Worm (Caenorhabditis elegans) whole organism, L4 larva: Measurements from ENCODE around the gene R105.1.

Source experiments
- F10B5.3 ChIP-seq: sonication (generic microtip); optimal IDR thresholded peaks from 2 replicates; lab custom pipeline; 2016; ENCODE audit warnings: mild to moderate bottlenecking, missing genetic modification characterization, missing compliant biosample characterization
- F26F4.8 ChIP-seq: fragments of 200-800 bp; sonication (Bioruptor generic); conservative IDR thresholded peaks from 2 replicates; pipeline ENCODE4 v1.3.6; 2022; ENCODE audit warnings: missing genetic modification characterization, missing compliant biosample characterization
- F37D6.2 ChIP-seq: sonication (generic microtip); optimal IDR thresholded peaks from 2 replicates; lab custom pipeline; 2016; ENCODE audit warnings: mild to moderate bottlenecking, missing genetic modification characterization, missing compliant biosample characterization
- T20F7.1 ChIP-seq: fragments of 200-800 bp; sonication (Bioruptor generic); optimal IDR thresholded peaks from 2 replicates; lab custom pipeline; 2018; ENCODE audit warnings: mild to moderate bottlenecking, missing genetic modification characterization, missing compliant biosample characterization
- Y5F2A.4 ChIP-seq: fragments of 200-800 bp; sonication (Bioruptor generic); optimal IDR thresholded peaks from 2 replicates; lab custom pipeline; 2018; ENCODE audit warnings: mild to moderate bottlenecking, missing genetic modification characterization, missing compliant biosample characterization
- aha-1 ChIP-seq: fragments of 150-350 bp; peaks from one replicate; lab custom pipeline; 2014; ENCODE audit warnings: missing biosample characterization, missing genetic modification characterization
- ama-1 ChIP-seq: fragments of 150-350 bp; optimal IDR thresholded peaks from 2 replicates; lab custom pipeline; 2014; ENCODE audit warnings: inconsistent platforms, mixed read lengths
- attf-4 ChIP-seq: sonication (generic microtip); optimal IDR thresholded peaks from 3 replicates; lab custom pipeline; 2017; ENCODE audit warnings: missing biosample characterization, missing genetic modification characterization
- ceh-32 ChIP-seq: sonication (generic microtip); optimal IDR thresholded peaks from 2 replicates; lab custom pipeline; 2016; ENCODE audit warnings: mild to moderate bottlenecking, missing genetic modification characterization, missing compliant biosample characterization; ENCODE audit not compliant: poor library complexity
- ceh-82 ChIP-seq: sonication (generic microtip); optimal IDR thresholded peaks from 2 replicates; lab custom pipeline; 2017; ENCODE audit warnings: missing biosample characterization, missing genetic modification characterization
- cey-2 ChIP-seq: sonication (generic microtip); optimal IDR thresholded peaks from 3 replicates; lab custom pipeline; 2017; ENCODE audit warnings: missing genetic modification characterization, mild to moderate bottlenecking, missing compliant biosample characterization, antibody characterized with exemption, borderline replicate concordance; ENCODE audit not compliant: insufficient read depth
- ctbp-1 ChIP-seq: fragments of 200-800 bp; sonication (Bioruptor generic); IDR thresholded peaks from 2 replicates; pipeline ENCODE4 v1.3.6; 2022; ENCODE audit warnings: missing genetic modification reagents, missing genetic modification characterization, missing compliant biosample characterization
- daf-16 ChIP-seq, 3 experiments: sonication (generic microtip); optimal IDR thresholded peaks; 2 replicates each; lab custom pipeline; 2016 to 2017; ENCODE audit warnings: missing genetic modification characterization in 3 of 3, missing genetic modification reagents in 3 of 3, mild to moderate bottlenecking in 2 of 3, missing compliant biosample characterization in 2 of 3, missing biosample characterization in 1 of 3, moderate library complexity in 1 of 3
- daf-19 ChIP-seq: fragments of 200-800 bp; sonication (Bioruptor generic); conservative IDR thresholded peaks from 2 replicates; pipeline ENCODE4 v1.3.6; 2022; ENCODE audit warnings: missing genetic modification characterization, missing compliant biosample characterization
- daf-8 ChIP-seq: fragments of 200-800 bp; sonication (Bioruptor generic); IDR thresholded peaks from 2 replicates; pipeline ENCODE4 v1.3.6; 2022; ENCODE audit warnings: missing genetic modification characterization, missing compliant biosample characterization
- duxl-1 ChIP-seq: sonication (generic microtip); optimal IDR thresholded peaks from 2 replicates; lab custom pipeline; 2016; ENCODE audit warnings: mild to moderate bottlenecking, missing genetic modification characterization, moderate library complexity, missing compliant biosample characterization; ENCODE audit not compliant: poor library complexity
- dve-1 ChIP-seq: sonication (generic microtip); optimal IDR thresholded peaks from 2 replicates; lab custom pipeline; 2017; ENCODE audit warnings: antibody characterized with exemption, mild to moderate bottlenecking, missing genetic modification characterization, missing compliant biosample characterization; ENCODE audit not compliant: insufficient read depth
- hlh-11 ChIP-seq: fragments of 200-800 bp; sonication (Bioruptor generic); optimal IDR thresholded peaks from 2 replicates; lab custom pipeline; 2018; ENCODE audit warnings: mild to moderate bottlenecking, missing genetic modification characterization, missing compliant biosample characterization
- hmg-1.1 ChIP-seq: fragments of 200-800 bp; sonication (Bioruptor generic); IDR thresholded peaks from 2 replicates; pipeline ENCODE4 v1.3.6; 2022; ENCODE audit warnings: missing genetic modification reagents, missing genetic modification characterization, missing compliant biosample characterization
- lin-1 ChIP-seq: fragments of 200-800 bp; sonication (Bioruptor generic); IDR thresholded peaks from 2 replicates; pipeline ENCODE4 v1.3.6; 2022; ENCODE audit warnings: missing genetic modification reagents, missing genetic modification characterization, missing compliant biosample characterization
- lin-38 ChIP-seq: fragments of 200-800 bp; sonication (Bioruptor generic); IDR thresholded peaks from 2 replicates; pipeline ENCODE4 v1.3.6; 2022; ENCODE audit warnings: missing genetic modification reagents, missing genetic modification characterization, missing compliant biosample characterization
- lin-39 ChIP-seq: fragments of 150-350 bp; optimal IDR thresholded peaks from 2 replicates; lab custom pipeline; 2014; ENCODE audit warnings: missing biosample characterization, missing genetic modification reagents, missing genetic modification characterization
- mes-2 ChIP-seq: sonication (generic microtip); optimal IDR thresholded peaks from 2 replicates; lab custom pipeline; 2016; ENCODE audit warnings: missing genotype, mild to moderate bottlenecking, missing genetic modification characterization, missing compliant biosample characterization; ENCODE audit not compliant: poor library complexity, severe bottlenecking
- mxl-3 ChIP-seq: fragments of 200-800 bp; sonication (Bioruptor generic); optimal IDR thresholded peaks from 2 replicates; lab custom pipeline; 2018; ENCODE audit warnings: mild to moderate bottlenecking, missing genetic modification characterization, missing compliant biosample characterization
- nhr-102 ChIP-seq: sonication (generic microtip); optimal IDR thresholded peaks from 2 replicates; lab custom pipeline; 2016; ENCODE audit warnings: mild to moderate bottlenecking, missing genetic modification characterization, moderate library complexity, missing compliant biosample characterization
- nhr-111 ChIP-seq: fragments of 200-800 bp; sonication (Bioruptor generic); optimal IDR thresholded peaks from 2 replicates; lab custom pipeline; 2018; ENCODE audit warnings: mild to moderate bottlenecking, missing genetic modification characterization, missing compliant biosample characterization
- nhr-28 ChIP-seq: fragments of 150-350 bp; optimal IDR thresholded peaks from 2 replicates; lab custom pipeline; 2014; ENCODE audit warnings: missing biosample characterization, missing genetic modification characterization
- nhr-41 ChIP-seq: fragments of 200-800 bp; sonication (Bioruptor generic); IDR thresholded peaks from 2 replicates; pipeline ENCODE4 v1.3.6; 2022; ENCODE audit warnings: missing genetic modification reagents, missing genetic modification characterization, missing compliant biosample characterization
- nhr-48 ChIP-seq: sonication (generic microtip); optimal IDR thresholded peaks from 2 replicates; lab custom pipeline; 2016; ENCODE audit warnings: mild to moderate bottlenecking, missing genetic modification characterization, missing compliant biosample characterization
- nhr-76 ChIP-seq: fragments of 150-350 bp; optimal IDR thresholded peaks from 2 replicates; lab custom pipeline; 2014; ENCODE audit warnings: missing biosample characterization, missing genetic modification characterization
- nhr-77 ChIP-seq: fragments of 150-350 bp; optimal IDR thresholded peaks from 2 replicates; lab custom pipeline; 2014; ENCODE audit warnings: missing biosample characterization, missing genetic modification characterization
- pha-4 ChIP-seq, 2 experiments: fragments of 150-350 bp in 1 of 2; fragments of 200-800 bp in 1 of 2; sonication (Bioruptor generic) in 1 of 2; IDR thresholded peaks in 1 of 2; optimal IDR thresholded peaks in 1 of 2; 2 replicates each; pipeline versions ENCODE4 v1.3.6 to Lab custom; 2014 to 2022; ENCODE audit warnings: missing genetic modification characterization in 2 of 2, missing genetic modification reagents in 2 of 2, missing biosample characterization in 1 of 2, missing compliant biosample characterization in 1 of 2
- php-3 ChIP-seq: fragments of 200-800 bp; sonication (Bioruptor generic); IDR thresholded peaks from 2 replicates; pipeline ENCODE4 v1.3.6; 2022; ENCODE audit warnings: missing genetic modification reagents, missing genetic modification characterization, missing compliant biosample characterization
- pqm-1 ChIP-seq: sonication (generic microtip); optimal IDR thresholded peaks from 2 replicates; lab custom pipeline; 2017; ENCODE audit warnings: missing biosample characterization, missing genetic modification characterization
- rbr-2 ChIP-seq: sonication (generic microtip); optimal IDR thresholded peaks from 2 replicates; lab custom pipeline; 2016; ENCODE audit warnings: missing genotype, missing genetic modification characterization, missing compliant biosample characterization
- saeg-2 ChIP-seq: fragments of 200-800 bp; sonication (Bioruptor generic); IDR thresholded peaks from 2 replicates; pipeline ENCODE4 v1.3.6; 2022; ENCODE audit warnings: missing genetic modification reagents, missing genetic modification characterization, missing compliant biosample characterization
- sdz-12 ChIP-seq: fragments of 200-800 bp; sonication (Bioruptor generic); optimal IDR thresholded peaks from 2 replicates; lab custom pipeline; 2018; ENCODE audit warnings: mild to moderate bottlenecking, missing genetic modification characterization, missing compliant biosample characterization
- set-16 ChIP-seq: fragments of 200-800 bp; sonication (Bioruptor generic); IDR thresholded peaks from 2 replicates; pipeline ENCODE4 v1.3.6; 2022; ENCODE audit warnings: missing genetic modification reagents, missing genetic modification characterization, missing compliant biosample characterization
- skn-1 ChIP-seq: fragments of 150-350 bp; optimal IDR thresholded peaks from 2 replicates; lab custom pipeline; 2014; ENCODE audit warnings: missing biosample characterization, missing genetic modification characterization
- snpc-1.2 ChIP-seq: fragments of 200-800 bp; sonication (Bioruptor generic); IDR thresholded peaks from 2 replicates; pipeline ENCODE4 v1.3.6; 2022; ENCODE audit warnings: missing genetic modification reagents, missing genetic modification characterization, missing compliant biosample characterization
- spr-1 ChIP-seq: sonication (generic microtip); optimal IDR thresholded peaks from 2 replicates; lab custom pipeline; 2016; ENCODE audit warnings: mild to moderate bottlenecking, missing genetic modification characterization, missing compliant biosample characterization
- tag-97 ChIP-seq: fragments of 200-800 bp; sonication (Bioruptor generic); IDR thresholded peaks from 2 replicates; pipeline ENCODE4 v1.3.6; 2022; ENCODE audit warnings: missing genetic modification characterization, missing compliant biosample characterization
- unc-39 ChIP-seq: sonication (generic microtip); optimal IDR thresholded peaks from 2 replicates; lab custom pipeline; 2017; ENCODE audit warnings: missing biosample characterization, missing genetic modification characterization
- unc-62 ChIP-seq, 3 experiments: fragments of 150-350 bp in 1 of 3; sonication (generic microtip); optimal IDR thresholded peaks in 2 of 3; peaks in 1 of 3; 1 replicate in 1 of 3; 2 replicates in 2 of 3; lab custom pipeline; 2014 to 2017; ENCODE audit warnings: missing biosample characterization in 3 of 3, missing genetic modification characterization in 3 of 3, missing genetic modification reagents in 3 of 3, missing genotype in 1 of 3
- vab-7 ChIP-seq: fragments of 200-800 bp; sonication (Bioruptor generic); IDR thresholded peaks from 2 replicates; pipeline ENCODE4 v1.3.6; 2022; ENCODE audit warnings: missing genetic modification reagents, missing genetic modification characterization, missing compliant biosample characterization
- zag-1 ChIP-seq: fragments of 150-350 bp; optimal IDR thresholded peaks from 2 replicates; lab custom pipeline; 2014; ENCODE audit warnings: missing biosample characterization, missing genetic modification characterization
- zfp-3 ChIP-seq: fragments of 200-800 bp; sonication (Bioruptor generic); conservative IDR thresholded peaks from 2 replicates; pipeline ENCODE4 v1.3.6; 2022; ENCODE audit warnings: missing genetic modification reagents, missing genetic modification characterization, missing compliant biosample characterization

R105.1 gene

DNA sequence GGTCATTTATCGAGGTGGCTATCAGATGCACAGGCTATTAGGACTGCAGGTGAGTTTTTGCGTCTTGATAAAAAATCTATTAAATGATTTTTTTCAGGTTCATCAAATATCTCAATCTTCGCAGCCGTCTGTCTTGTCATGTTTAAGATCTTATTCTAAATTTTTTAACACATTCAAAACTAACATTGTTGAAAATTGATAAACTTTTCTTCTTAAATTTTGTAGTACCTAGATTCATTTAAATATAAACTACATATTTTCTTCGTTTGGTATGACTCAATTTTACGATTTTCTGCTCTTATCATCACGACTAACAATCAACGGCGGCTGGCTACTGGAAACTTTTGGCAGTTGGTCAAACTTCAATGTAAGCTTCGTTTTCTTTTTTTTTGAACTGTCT is 30.9 kb upstream of the R105.1 start, which contains the start of gene F19C7.4:
Gene F19C7.4, plus strand, starts transcription at position 301 of the 400 bp plus-strand sequence.
- no peak for TF ChIP-seq ceh-82 (tag; lab: Kevin White, UChicago)
- no peak for TF ChIP-seq duxl-1 (tag; lab: Kevin White, UChicago)
- TF ChIP-seq rbr-2 (tag; lab: Kevin White, UChicago): no peak
- peak in 1 of 2 experiments; percentile 10 for TF ChIP-seq unc-62 (GFP tag; optimal IDR thresholded peaks at IDR 0.05 in 1 of 2; lab: Kevin White, UChicago)
- no peak for TF ChIP-seq unc-62 (tag; optimal IDR thresholded peaks at IDR 0.05; lab: Kevin White, UChicago)
- TF ChIP-seq nhr-28: peak; percentile 36
- TF ChIP-seq F10B5.3: no peak

DNA sequence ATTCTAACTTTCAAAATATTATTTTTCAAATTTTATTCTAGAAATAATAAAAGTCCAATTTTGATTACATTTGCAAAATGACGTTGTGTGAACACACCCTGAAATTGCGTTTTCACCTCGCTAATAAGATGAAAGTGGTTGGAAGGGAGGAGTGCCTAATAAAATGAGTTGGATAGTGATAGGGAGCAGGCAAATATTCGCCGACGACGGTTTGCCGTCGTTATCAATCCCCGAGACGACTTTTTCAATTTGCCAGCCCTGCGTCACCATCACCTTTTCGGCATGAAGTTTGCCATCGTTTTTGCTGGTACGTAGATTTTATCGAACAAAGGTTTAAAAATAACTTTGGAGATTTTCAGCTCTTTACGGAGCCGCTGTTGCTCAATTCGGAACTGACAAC is 27.9 kb upstream of the R105.1 start, which contains the start of gene nspg-10:
Gene nspg-10, plus strand, starts transcription at position 179 of the 400 bp plus-strand sequence.
- TF ChIP-seq php-3 (GFP tag; lab: Robert Waterston, UW): 0 out of 2 replicates have a peak, but pooled peaks have one; percentile 29
- no peak for TF ChIP-seq zag-1 (tag; lab: Kevin White, UChicago)
- TF ChIP-seq Y5F2A.4: no peak
- no peak for TF ChIP-seq ctbp-1 (GFP tag; lab: Robert Waterston, UW)
- TF ChIP-seq zfp-3 (GFP tag; lab: Robert Waterston, UW): no peak
- peak; percentile 37 for TF ChIP-seq nhr-77 (tag; lab: Kevin White, UChicago)
- TF ChIP-seq spr-1 (tag; lab: Kevin White, UChicago): no peak
- no peak for TF ChIP-seq cey-2 (tag; lab: Kevin White, UChicago)
- TF ChIP-seq ceh-32: no peak
- no peak for TF ChIP-seq mxl-3
- no peak for TF ChIP-seq F10B5.3
- TF ChIP-seq pha-4 (GFP tag; IDR thresholded peaks at IDR 0.05; lab: Robert Waterston, UW): no peak
- TF ChIP-seq pha-4 (tag; optimal IDR thresholded peaks at IDR 0.05; lab: Kevin White, UChicago): no peak
- TF ChIP-seq sdz-12 (GFP tag; lab: Kevin White, UChicago): no peak
- 0 out of 2 replicates have a peak, but pooled peaks have one; percentile 46 for TF ChIP-seq daf-19 (GFP tag; lab: Robert Waterston, UW)
- no peak for TF ChIP-seq unc-39 (tag; lab: Kevin White, UChicago)
- TF ChIP-seq nhr-76 (tag; lab: Kevin White, UChicago): no peak
- no peak for TF ChIP-seq snpc-1.2 (GFP tag; lab: Robert Waterston, UW)
- TF ChIP-seq daf-16 (GFP tag; optimal IDR thresholded peaks at IDR 0.05; lab: Kevin White, UChicago): no peak
- peak; percentile 37 for TF ChIP-seq daf-16 (tag; optimal IDR thresholded peaks at IDR 0.05; lab: Kevin White, UChicago)
- TF ChIP-seq hmg-1.1 (GFP tag; lab: Robert Waterston, UW): no peak
- TF ChIP-seq daf-8: no peak
- TF ChIP-seq attf-4: no peak
- no peak for TF ChIP-seq F37D6.2 (tag; lab: Kevin White, UChicago)
- TF ChIP-seq vab-7 (GFP tag; lab: Robert Waterston, UW): no peak
- TF ChIP-seq nhr-48 (tag; lab: Kevin White, UChicago): no peak
- peak; percentile 47 for TF ChIP-seq dve-1 (tag; lab: Kevin White, UChicago)
- TF ChIP-seq T20F7.1: no peak
- no peak for TF ChIP-seq F26F4.8 (GFP tag; lab: Robert Waterston, UW)
- TF ChIP-seq nhr-41: no peak
- TF ChIP-seq hlh-11 (tag; lab: Kevin White, UChicago): peak; percentile 53
- no peak for TF ChIP-seq mes-2 (tag; lab: Kevin White, UChicago)
- TF ChIP-seq saeg-2 (GFP tag; lab: Robert Waterston, UW): no peak
- peak; percentile 88 for TF ChIP-seq aha-1 (tag; lab: Kevin White, UChicago)
- TF ChIP-seq lin-39 (tag; lab: Kevin White, UChicago): no peak
- no peak for TF ChIP-seq ama-1 (lab: Kevin White, UChicago)
- no peak for TF ChIP-seq set-16 (GFP tag; lab: Robert Waterston, UW)
- no peak for TF ChIP-seq nhr-111 (GFP tag; lab: Kevin White, UChicago)
- no peak for TF ChIP-seq skn-1
- peak; percentile 85 for TF ChIP-seq pqm-1 (tag; lab: Kevin White, UChicago)
- TF ChIP-seq duxl-1 (tag; lab: Kevin White, UChicago): no peak
- no peak for TF ChIP-seq tag-97 (GFP tag; lab: Robert Waterston, UW)
- no peak for TF ChIP-seq lin-38 (GFP tag; lab: Robert Waterston, UW)
- TF ChIP-seq nhr-28: peak; percentile 44
- TF ChIP-seq lin-1: no peak
- TF ChIP-seq nhr-102 (tag; lab: Kevin White, UChicago): no peak
